Worm (Caenorhabditis elegans): ENCODE results near the gene C08F1.12.
"Not testable (repeated sequence)": the region's sequence is repeated elsewhere in the genome, so short reads cannot be mapped to it uniquely, and the experiment has no call there.

Gene C08F1.12

ce11 chrII:1784799-1785198, 21.5 kb downstream of the C08F1.12 start, which contains the start of gene C08F1.11:
C08F1.11 (minus strand) TSS chrII:1784899.
- no peak for TF ChIP-seq flt-1 (GFP tag; IDR thresholded peaks at IDR 0.05)
- no peak for TF ChIP-seq ama-1 (optimal IDR thresholded peaks at IDR 0.05)
- TF ChIP-seq F13C5.2 (tag; optimal IDR thresholded peaks at IDR 0.05): no peak
- no peak for TF ChIP-seq ets-7 (tag; optimal IDR thresholded peaks at IDR 0.05)
- no peak for TF ChIP-seq aly-1 (tag; optimal IDR thresholded peaks at IDR 0.05)
- no peak for TF ChIP-seq hnd-1 (tag; optimal IDR thresholded peaks at IDR 0.05)
- TF ChIP-seq scrt-1 (GFP tag; IDR thresholded peaks at IDR 0.05): no peak
- no peak for TF ChIP-seq tbx-11 (GFP tag; IDR thresholded peaks at IDR 0.05)
- no peak for TF ChIP-seq sea-1 (GFP tag; conservative IDR thresholded peaks at IDR 0.05)
- no peak for TF ChIP-seq B0310.2 (tag; optimal IDR thresholded peaks at IDR 0.05)
- no peak for TF ChIP-seq tra-4 (tag; optimal IDR thresholded peaks at IDR 0.05)
- TF ChIP-seq hmg-4 (GFP tag; optimal IDR thresholded peaks at IDR 0.05): no peak
- TF ChIP-seq ceh-13 (GFP tag; optimal IDR thresholded peaks at IDR 0.05): no peak

ce11 chrII:1782474-1782873, 23.8 kb downstream of the C08F1.12 start, which contains the start of gene math-4:
math-4 (minus strand) TSS chrII:1782574.
- TF ChIP-seq tra-4 (tag; optimal IDR thresholded peaks at IDR 0.05) (no peak), ceh-13 (GFP tag; optimal IDR thresholded peaks at IDR 0.05) (no peak), hnd-1 (tag; optimal IDR thresholded peaks at IDR 0.05) (no peak), ama-1 (optimal IDR thresholded peaks at IDR 0.05) (no peak), scrt-1 (GFP tag; IDR thresholded peaks at IDR 0.05) (no peak), sea-1 (GFP tag; conservative IDR thresholded peaks at IDR 0.05) (no peak), aly-1 (tag; optimal IDR thresholded peaks at IDR 0.05) (no peak), tbx-37 (GFP tag; conservative IDR thresholded peaks at IDR 0.05) (no peak), F13C5.2 (tag; optimal IDR thresholded peaks at IDR 0.05) (no peak), ets-7 (tag; optimal IDR thresholded peaks at IDR 0.05) (no peak), B0310.2 (tag; optimal IDR thresholded peaks at IDR 0.05) (no peak), pes-1 (GFP tag; IDR thresholded peaks at IDR 0.05) (no peak), hmg-4 (GFP tag; optimal IDR thresholded peaks at IDR 0.05) (no peak), hmbx-1 (tag; optimal IDR thresholded peaks at IDR 0.05) (no peak), flt-1 (GFP tag; IDR thresholded peaks at IDR 0.05) (no peak), tbx-11 (GFP tag; IDR thresholded peaks at IDR 0.05) (no peak)

DNA sequence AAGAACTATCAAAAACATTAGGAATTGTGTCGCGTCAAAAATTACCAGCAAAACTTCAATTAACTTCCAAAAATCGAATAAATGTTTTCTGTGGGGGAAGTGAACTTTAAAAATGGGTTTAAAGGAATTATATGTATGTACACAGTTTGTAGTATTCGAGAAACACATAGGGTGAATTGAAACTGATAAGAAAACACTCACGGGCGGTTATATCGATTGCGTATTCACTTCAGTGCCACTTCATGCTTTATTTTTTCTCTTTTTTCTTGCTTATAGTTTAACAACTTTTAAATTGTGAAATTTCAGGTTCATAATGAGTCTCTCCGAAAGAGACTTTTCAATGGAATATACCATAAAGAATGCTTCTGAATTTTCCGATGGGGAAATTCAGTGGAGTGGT, 31.0 kb downstream of the C08F1.12 start, which contains the start of gene F36H5.14:
TSS of gene F36H5.14 (plus strand) at position 301 of the 400 bp plus-strand sequence.
- TF ChIP-seq tbx-11 (GFP tag; IDR thresholded peaks at IDR 0.05); tbx-37 (GFP tag; conservative IDR thresholded peaks at IDR 0.05); pes-1 (GFP tag; IDR thresholded peaks at IDR 0.05): not testable (repeated sequence)

DNA sequence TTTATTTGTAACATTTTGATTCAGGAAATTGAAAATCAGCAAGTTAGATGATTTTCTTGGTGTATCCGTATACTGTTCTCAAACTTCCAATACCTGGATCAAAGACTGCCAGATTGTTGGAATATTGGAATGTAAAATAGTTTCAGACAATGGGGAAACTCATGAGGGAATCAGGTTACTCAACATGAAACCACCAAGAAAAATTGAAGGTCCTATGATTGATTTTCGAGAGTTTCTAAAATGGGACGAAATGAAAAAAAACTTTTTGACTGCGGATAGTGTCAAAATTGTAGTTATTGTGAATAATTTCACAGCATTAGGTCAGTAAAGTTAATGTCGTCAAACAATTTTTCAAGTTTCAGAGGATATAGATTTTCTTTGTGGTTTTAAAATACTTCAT, 34.5 kb downstream of the C08F1.12 start, which contains the start of gene math-3:
TSS of gene math-3 (plus strand) at position 301 of the 400 bp plus-strand sequence.
- no peak for TF ChIP-seq aly-1 (tag; optimal IDR thresholded peaks at IDR 0.05)
- TF ChIP-seq F13C5.2 (tag; optimal IDR thresholded peaks at IDR 0.05): no peak
- no peak for TF ChIP-seq pes-1 (GFP tag; IDR thresholded peaks at IDR 0.05)
- no peak for TF ChIP-seq tbx-11 (GFP tag; IDR thresholded peaks at IDR 0.05)
- TF ChIP-seq hmbx-1 (tag; optimal IDR thresholded peaks at IDR 0.05): no peak

ce11 chrII:1771347-1771746, 34.9 kb downstream of the C08F1.12 start, which contains the start of gene math-26:
math-26 (plus strand) TSS chrII:1771647.
- not testable (repeated sequence) for TF ChIP-seq B0310.2 (tag; optimal IDR thresholded peaks at IDR 0.05); ama-1 (optimal IDR thresholded peaks at IDR 0.05); flt-1 (GFP tag; IDR thresholded peaks at IDR 0.05)

ce11 chrII:1766715-1767114, 39.5 kb downstream of the C08F1.12 start:
- no peak for TF ChIP-seq scrt-1 (GFP tag; IDR thresholded peaks at IDR 0.05)
- TF ChIP-seq hmg-4 (GFP tag; optimal IDR thresholded peaks at IDR 0.05): no peak
- TF ChIP-seq F13C5.2 (tag; optimal IDR thresholded peaks at IDR 0.05): no peak
- TF ChIP-seq flt-1 (GFP tag; IDR thresholded peaks at IDR 0.05): no peak
- TF ChIP-seq tra-4 (tag; optimal IDR thresholded peaks at IDR 0.05): no peak
- no peak for TF ChIP-seq ets-7 (tag; optimal IDR thresholded peaks at IDR 0.05)

DNA sequence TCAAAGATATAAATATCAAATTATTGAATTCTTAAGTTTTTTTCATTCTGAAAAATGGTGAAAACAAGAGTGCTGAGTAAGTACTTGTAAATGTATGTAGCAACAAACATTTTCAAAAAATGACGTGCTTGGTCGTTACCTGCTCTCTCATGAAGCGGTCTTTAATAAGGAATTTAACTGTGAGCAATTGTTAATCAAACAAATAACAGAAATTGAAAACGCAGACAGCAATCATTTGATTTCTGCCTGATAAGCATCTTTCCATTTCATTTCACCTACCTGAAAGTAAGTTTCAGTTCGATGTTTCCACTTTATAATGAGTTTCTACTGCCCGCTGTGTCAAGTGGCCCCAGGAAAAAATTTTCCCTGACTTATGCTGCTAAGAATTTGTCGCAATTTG, 43.2 kb downstream of the C08F1.12 start, which contains the start of gene math-28:
TSS of gene math-28 (plus strand) at position 301 of the 400 bp plus-strand sequence.
- TF ChIP-seq ets-7 (tag; optimal IDR thresholded peaks at IDR 0.05) (no peak), tra-4 (tag; optimal IDR thresholded peaks at IDR 0.05) (no peak), F13C5.2 (tag; optimal IDR thresholded peaks at IDR 0.05) (no peak), flt-1 (GFP tag; IDR thresholded peaks at IDR 0.05) (no peak), ama-1 (optimal IDR thresholded peaks at IDR 0.05) (no peak), tbx-37 (GFP tag; conservative IDR thresholded peaks at IDR 0.05) (no peak), tbx-11 (GFP tag; IDR thresholded peaks at IDR 0.05) (no peak), ceh-36 (tag; optimal IDR thresholded peaks at IDR 0.05) (no peak), scrt-1 (GFP tag; IDR thresholded peaks at IDR 0.05) (no peak), aly-1 (tag; optimal IDR thresholded peaks at IDR 0.05) (no peak)

DNA sequence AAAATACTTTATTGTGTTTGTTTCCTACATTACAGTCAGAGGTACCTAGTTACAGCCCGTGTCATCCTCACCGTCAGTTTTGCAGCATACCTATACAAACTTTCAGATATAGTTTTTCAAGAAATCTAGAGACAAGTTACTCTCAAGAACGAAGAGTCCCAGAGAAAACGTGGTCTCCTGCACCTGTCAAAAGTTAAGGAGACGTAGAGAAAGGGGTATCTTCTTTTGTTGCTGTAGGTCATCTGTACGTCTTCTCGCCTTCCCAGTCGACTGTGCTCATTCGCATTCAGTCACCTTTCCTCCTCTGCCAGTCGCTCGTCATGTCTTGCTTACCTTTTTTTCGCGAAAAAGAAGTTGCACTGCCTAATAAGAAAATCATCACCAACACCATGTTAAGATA, 44.7 kb downstream of the C08F1.12 start, which contains the start of gene F36H5.4:
TSS of gene F36H5.4 (plus strand) at position 301 of the 400 bp plus-strand sequence.
- TF ChIP-seq B0310.2 (tag; optimal IDR thresholded peaks at IDR 0.05) (no peak), aly-1 (tag; optimal IDR thresholded peaks at IDR 0.05) (no peak), ceh-13 (GFP tag; optimal IDR thresholded peaks at IDR 0.05) (no peak), ama-1 (optimal IDR thresholded peaks at IDR 0.05) (no peak)

- TF ChIP-seq B0310.2 (tag; optimal IDR thresholded peaks at IDR 0.05) (no peak), tbx-37 (GFP tag; conservative IDR thresholded peaks at IDR 0.05) (no peak), tra-4 (tag; optimal IDR thresholded peaks at IDR 0.05) (no peak), ets-7 (tag; optimal IDR thresholded peaks at IDR 0.05) (no peak)
Measured at ce11 chrII:1759602-1760001, 46.7 kb downstream of the C08F1.12 start, which contains the start of gene F36H5.18. F36H5.18 (plus strand) TSS chrII:1759902.
